Worm (Caenorhabditis elegans): Measurements from ENCODE around the gene T21D12.7.

Gene T21D12.7

DNA sequence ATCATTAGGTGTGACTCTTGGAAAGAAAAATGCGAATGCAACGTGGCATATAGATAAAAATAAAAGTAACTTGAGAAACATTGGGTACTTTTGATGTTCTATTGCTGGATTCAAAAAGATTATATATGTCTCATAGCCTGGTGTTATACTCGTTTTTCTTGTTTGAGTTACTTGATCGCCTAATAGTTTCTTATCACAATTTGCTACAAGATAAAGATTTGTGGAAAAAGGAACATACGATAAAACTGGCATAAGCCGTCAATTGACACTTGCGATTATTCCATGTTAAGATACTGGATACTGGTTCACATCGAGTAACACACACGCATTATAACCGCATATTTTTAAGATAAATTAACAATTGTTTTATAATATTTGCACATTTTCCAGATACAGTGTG is 38.8 kb downstream of the T21D12.7 start, which contains the start of gene grl-19:
TSS of gene grl-19 (minus strand) at position 101 of the 400 bp plus-strand sequence.
- TF ChIP-seq nhr-23 (tag; optimal IDR thresholded peaks at IDR 0.05) = no peak
- no peak for TF ChIP-seq dmd-4 (tag; optimal IDR thresholded peaks at IDR 0.05)
- no peak for TF ChIP-seq skn-1 (tag; optimal IDR thresholded peaks at IDR 0.05)
- TF ChIP-seq nhr-237 (tag; optimal IDR thresholded peaks at IDR 0.05) = no peak

- no peak for TF ChIP-seq C34F6.9 (tag; optimal IDR thresholded peaks at IDR 0.05)
- no peak for TF ChIP-seq unc-55 (GFP tag; optimal IDR thresholded peaks at IDR 0.05)
- TF ChIP-seq lin-11 (tag; optimal IDR thresholded peaks at IDR 0.05) = no peak
- peak; percentile 56 for TF ChIP-seq gmeb-1 (tag; optimal IDR thresholded peaks at IDR 0.05)
- TF ChIP-seq fos-1 (tag; optimal IDR thresholded peaks at IDR 0.05) = peak; percentile 52
- peak; percentile 40 for TF ChIP-seq mab-5 (tag; optimal IDR thresholded peaks at IDR 0.05)
- no peak for TF ChIP-seq nhr-237 (tag; optimal IDR thresholded peaks at IDR 0.05)
- TF ChIP-seq alr-1 (tag; optimal IDR thresholded peaks at IDR 0.05) = no peak
- TF ChIP-seq nhr-25 (tag; optimal IDR thresholded peaks at IDR 0.05) = peak; percentile 75
- TF ChIP-seq nhr-6 (tag; optimal IDR thresholded peaks at IDR 0.05) = peak; percentile 65
- no peak for TF ChIP-seq nhr-11 (tag; optimal IDR thresholded peaks at IDR 0.05)
- no peak for TF ChIP-seq Y55F3AM.14 (GFP tag; optimal IDR thresholded peaks at IDR 0.05)
- TF ChIP-seq F13H6.1 (tag; optimal IDR thresholded peaks at IDR 0.05) = no peak
- peak; percentile 48 for TF ChIP-seq nhr-129 (tag; optimal IDR thresholded peaks at IDR 0.05)
- TF ChIP-seq snpc-4 (tag; optimal IDR thresholded peaks at IDR 0.05) = no peak
- TF ChIP-seq sma-9 (GFP tag; optimal IDR thresholded peaks at IDR 0.05) = peak; percentile 86
- TF ChIP-seq sma-9 (tag; optimal IDR thresholded peaks at IDR 0.05) = no peak
- peak; percentile 73 for TF ChIP-seq blmp-1 (tag; optimal IDR thresholded peaks at IDR 0.05; ENCODE audit: insufficient read depth)
- TF ChIP-seq crh-2 (tag; optimal IDR thresholded peaks at IDR 0.05) = peak; percentile 56
- peak; percentile 80 for TF ChIP-seq nhr-21 (tag; optimal IDR thresholded peaks at IDR 0.05)
- peak; percentile 79 for TF ChIP-seq sma-3 (GFP tag; optimal IDR thresholded peaks at IDR 0.05)
- no peak for TF ChIP-seq aly-2 (tag; optimal IDR thresholded peaks at IDR 0.05)
- TF ChIP-seq lin-39 (tag; optimal IDR thresholded peaks at IDR 0.05) = no peak
- peak; percentile 67 to 86 for TF ChIP-seq mdl-1 (tag; optimal IDR thresholded peaks at IDR 0.05)
- TF ChIP-seq ceh-16 (tag; optimal IDR thresholded peaks at IDR 0.05) = no peak
Observed at ce11 chrIV:247494-247893, 43.8 kb downstream of the T21D12.7 start.

DNA sequence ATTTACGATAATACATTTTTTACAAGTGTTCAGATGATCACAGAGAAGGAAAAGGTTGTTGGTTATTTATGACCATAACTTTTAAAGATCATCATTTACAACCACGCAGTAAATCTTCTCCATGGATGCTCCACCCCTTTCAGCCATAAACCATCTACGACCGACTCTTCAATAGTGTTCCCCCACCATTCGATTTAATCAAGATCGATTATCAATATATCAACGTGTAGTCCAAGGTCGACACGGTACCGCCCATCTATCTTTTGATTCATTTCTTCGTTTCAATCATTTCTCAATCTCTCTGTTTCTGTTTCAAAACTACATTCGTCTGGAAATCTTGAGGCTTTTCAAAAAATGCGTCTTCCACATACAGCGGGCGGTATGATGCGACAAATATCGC is 46.4 kb downstream of the T21D12.7 start, which contains the start of gene aass-1:
TSS of gene aass-1 (plus strand) at position 301 of the 400 bp plus-strand sequence.
- TF ChIP-seq unc-39 (tag; optimal IDR thresholded peaks at IDR 0.05) (no peak), skn-1 (tag; optimal IDR thresholded peaks at IDR 0.05) (no peak), blmp-1 (tag; optimal IDR thresholded peaks at IDR 0.05; ENCODE audit: insufficient read depth) (no peak), C34F6.9 (tag; optimal IDR thresholded peaks at IDR 0.05) (no peak), elt-1 (tag; optimal IDR thresholded peaks at IDR 0.05) (no peak), peb-1 (tag; optimal IDR thresholded peaks at IDR 0.05) (no peak), nhr-23 (tag; optimal IDR thresholded peaks at IDR 0.05) (no peak), sem-4 (tag; optimal IDR thresholded peaks at IDR 0.05) (no peak), crh-2 (tag; optimal IDR thresholded peaks at IDR 0.05) (no peak), lin-13 (GFP tag; optimal IDR thresholded peaks at IDR 0.05) (no peak), ztf-11 (tag; optimal IDR thresholded peaks at IDR 0.05) (no peak), lin-11 (tag; optimal IDR thresholded peaks at IDR 0.05) (no peak), aly-2 (tag; optimal IDR thresholded peaks at IDR 0.05) (no peak), unc-55 (GFP tag; optimal IDR thresholded peaks at IDR 0.05) (no peak), sma-3 (GFP tag; optimal IDR thresholded peaks at IDR 0.05) (no peak), nhr-12 (tag; optimal IDR thresholded peaks at IDR 0.05) (no peak), nhr-6 (tag; optimal IDR thresholded peaks at IDR 0.05) (no peak), ztf-1 (GFP tag; conservative IDR thresholded peaks at IDR 0.05) (no peak), zag-1 (tag; optimal IDR thresholded peaks at IDR 0.05) (no peak)

DNA sequence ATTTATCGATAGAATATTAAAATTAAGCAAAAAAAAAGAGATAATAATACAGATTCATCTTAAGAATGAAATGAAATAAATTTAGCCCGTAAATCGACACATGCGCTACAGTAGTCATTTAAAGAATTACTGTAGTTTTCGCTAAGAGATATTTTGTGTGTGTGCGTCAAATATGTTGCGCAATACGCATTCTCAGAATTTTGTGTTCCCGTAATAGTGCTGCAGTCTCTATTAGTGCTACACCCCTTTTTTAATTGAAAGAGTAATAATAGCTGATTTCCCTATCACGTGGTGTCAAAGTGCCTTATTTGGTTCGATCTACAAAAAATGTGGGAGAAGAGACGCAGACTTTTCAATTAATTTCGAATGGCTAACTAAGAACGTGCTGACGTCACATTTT is 47.0 kb downstream of the T21D12.7 start:
- no peak for TF ChIP-seq nhr-129 (tag; optimal IDR thresholded peaks at IDR 0.05)
- no peak for TF ChIP-seq skn-1 (tag; optimal IDR thresholded peaks at IDR 0.05)
- no peak for TF ChIP-seq snpc-4 (tag; optimal IDR thresholded peaks at IDR 0.05)
- TF ChIP-seq sma-9 (GFP tag; optimal IDR thresholded peaks at IDR 0.05) = no peak
- TF ChIP-seq sma-9 (tag; optimal IDR thresholded peaks at IDR 0.05) = no peak
- no peak for TF ChIP-seq nhr-25 (tag; optimal IDR thresholded peaks at IDR 0.05)
- no peak for TF ChIP-seq crh-2 (tag; optimal IDR thresholded peaks at IDR 0.05)
- no peak for TF ChIP-seq aly-2 (tag; optimal IDR thresholded peaks at IDR 0.05)
- TF ChIP-seq ceh-82 (tag; optimal IDR thresholded peaks at IDR 0.05) = no peak
- no peak for TF ChIP-seq nhr-77 (tag; optimal IDR thresholded peaks at IDR 0.05)
